Worm (Caenorhabditis elegans) whole organism, mixed stage, embryonic: ENCODE results near the gene T06E8.2.

Experiments
- bed-3 ChIP-seq: fragments of 200-800 bp; sonication (Bioruptor generic); optimal IDR thresholded peaks from 3 replicates; lab custom pipeline; 2018; ENCODE audit warnings: mild to moderate bottlenecking, missing genetic modification characterization, moderate library complexity, missing compliant biosample characterization
- ceh-43 ChIP-seq: fragments of 200-800 bp; sonication (Bioruptor generic); optimal IDR thresholded peaks from 2 replicates; lab custom pipeline; 2018; ENCODE audit warnings: mild to moderate bottlenecking, missing genetic modification characterization, moderate library complexity, missing compliant biosample characterization
- ceh-83 ChIP-seq: fragments of 200-800 bp; sonication (Bioruptor generic); optimal IDR thresholded peaks from 2 replicates; lab custom pipeline; 2018; ENCODE audit warnings: mild to moderate bottlenecking, missing genetic modification characterization, missing compliant biosample characterization
- elt-1 ChIP-seq: sonication (generic microtip); optimal IDR thresholded peaks from 2 replicates; lab custom pipeline; 2017; ENCODE audit warnings: missing genetic modification characterization, mild to moderate bottlenecking, missing compliant biosample characterization, antibody characterized with exemption, moderate library complexity, borderline replicate concordance; ENCODE audit not compliant: insufficient read depth
- elt-3 ChIP-seq: fragments of 150-350 bp; optimal IDR thresholded peaks from 2 replicates; lab custom pipeline; 2014; ENCODE audit warnings: missing biosample characterization, missing genetic modification characterization
- lin-13 ChIP-seq: fragments of 150-350 bp; optimal IDR thresholded peaks from 2 replicates; lab custom pipeline; 2014; ENCODE audit warnings: missing biosample characterization, missing genetic modification characterization
- mab-5 ChIP-seq: fragments of 150-350 bp; optimal IDR thresholded peaks from 2 replicates; lab custom pipeline; 2014; ENCODE audit warnings: missing biosample characterization, missing genetic modification characterization
- mep-1 ChIP-seq: fragments of 150-350 bp; optimal IDR thresholded peaks from 2 replicates; lab custom pipeline; 2017; ENCODE audit warnings: missing biosample characterization, missing genetic modification reagents, missing genetic modification characterization, inconsistent platforms
- nhr-28 ChIP-seq: fragments of 150-350 bp; optimal IDR thresholded peaks from 2 replicates; lab custom pipeline; 2014; ENCODE audit warnings: missing biosample characterization, missing genetic modification characterization
- sem-2 ChIP-seq: fragments of 200-800 bp; sonication (Bioruptor generic); optimal IDR thresholded peaks from 2 replicates; lab custom pipeline; 2018; ENCODE audit warnings: mild to moderate bottlenecking, missing genetic modification characterization, missing compliant biosample characterization
- sptf-1 ChIP-seq: sonication (generic microtip); optimal IDR thresholded peaks from 2 replicates; lab custom pipeline; 2017; ENCODE audit warnings: mild to moderate bottlenecking, missing genetic modification characterization, moderate library complexity, missing compliant biosample characterization
- tbx-8 ChIP-seq: fragments of 200-800 bp; sonication (Bioruptor generic); optimal IDR thresholded peaks from 2 replicates; lab custom pipeline; 2018; ENCODE audit warnings: mild to moderate bottlenecking, missing genetic modification characterization, moderate library complexity, missing compliant biosample characterization
- unc-120 ChIP-seq: sonication (generic microtip); optimal IDR thresholded peaks from 2 replicates; lab custom pipeline; 2017; ENCODE audit warnings: missing genetic modification characterization, missing compliant biosample characterization; ENCODE audit not compliant: poor library complexity, severe bottlenecking
- unc-39 ChIP-seq: fragments of 150-350 bp; optimal IDR thresholded peaks from 2 replicates; lab custom pipeline; 2014; ENCODE audit warnings: missing biosample characterization, missing genetic modification characterization
- zip-8 ChIP-seq: fragments of 150-350 bp; optimal IDR thresholded peaks from 2 replicates; lab custom pipeline; 2014; ENCODE audit warnings: missing biosample characterization, missing genetic modification characterization
- ztf-11 ChIP-seq: fragments of 150-350 bp; optimal IDR thresholded peaks from 2 replicates; lab custom pipeline; 2014; ENCODE audit warnings: missing biosample characterization, missing genetic modification characterization

Gene T06E8.2

DNA sequence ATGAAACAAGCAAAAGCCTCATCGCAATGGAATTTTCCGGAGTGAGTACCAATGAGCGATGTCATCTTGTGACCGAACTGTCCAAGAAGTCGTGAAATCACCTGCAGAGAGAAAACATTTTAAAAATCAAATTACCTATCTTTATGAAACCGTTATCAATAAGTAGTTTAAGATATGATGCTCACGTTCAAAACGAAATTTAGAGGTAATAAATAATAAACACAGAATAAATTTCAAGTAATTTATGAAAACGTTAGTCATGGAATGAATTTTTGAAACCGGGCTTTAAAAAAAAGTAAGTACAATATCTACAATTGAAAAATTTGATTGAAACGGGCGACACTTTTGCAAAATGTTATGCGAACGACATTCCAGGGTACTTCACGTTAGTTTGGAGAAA is 48.5 kb downstream of the T06E8.2 start, which contains the start of gene C27H6.8:
Gene C27H6.8 (minus strand): TSS at position 101 of the 400 bp plus-strand sequence.
- TF ChIP-seq sem-2 (GFP tag; lab: Kevin White, UChicago): no peak
- TF ChIP-seq bed-3 (GFP tag; lab: Kevin White, UChicago): no peak
- no peak for TF ChIP-seq ztf-11
- no peak for TF ChIP-seq lin-13 (tag; lab: Kevin White, UChicago)
- no peak for TF ChIP-seq sptf-1 (tag; lab: Kevin White, UChicago)
- TF ChIP-seq ceh-83: no peak
- TF ChIP-seq elt-1 (tag; lab: Kevin White, UChicago): no peak

DNA sequence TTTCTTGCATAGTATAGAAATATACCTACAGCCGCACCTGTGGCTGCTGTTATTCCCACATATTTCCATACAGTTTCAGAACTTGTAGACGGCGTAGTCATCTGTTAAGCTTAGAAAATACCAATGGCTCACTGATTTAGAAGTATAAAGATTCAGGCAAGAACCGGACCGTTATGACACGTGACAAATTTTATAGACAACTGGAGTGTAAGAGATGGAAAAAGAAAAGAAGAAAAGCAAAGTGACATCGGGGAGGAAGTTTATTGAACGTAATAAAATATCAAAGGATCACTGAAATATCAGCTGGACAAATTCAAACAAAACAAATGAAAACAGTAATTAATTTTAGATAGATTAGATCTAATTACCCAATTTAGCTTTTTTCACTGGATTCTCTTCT is 50.0 kb downstream of the T06E8.2 start, which contains the start of gene rmd-2:
Gene rmd-2 (minus strand): TSS at position 101 of the 400 bp plus-strand sequence.
- no peak for TF ChIP-seq unc-39 (tag; lab: Kevin White, UChicago)
- TF ChIP-seq tbx-8: no peak
- TF ChIP-seq elt-3 (tag; lab: Kevin White, UChicago): no peak
- no peak for TF ChIP-seq sptf-1 (tag; lab: Kevin White, UChicago)
- no peak for TF ChIP-seq mab-5 (tag; lab: Kevin White, UChicago)
- no peak for TF ChIP-seq unc-120 (tag; lab: Kevin White, UChicago)
- no peak for TF ChIP-seq mep-1 (tag; lab: Kevin White, UChicago)
- no peak for TF ChIP-seq zip-8 (tag; lab: Kevin White, UChicago)
- TF ChIP-seq nhr-28 (tag; lab: Kevin White, UChicago): no peak
- TF ChIP-seq ztf-11: no peak
- no peak for TF ChIP-seq ceh-43 (GFP tag; lab: Kevin White, UChicago)
- no peak for TF ChIP-seq ceh-83
